Worm (Caenorhabditis elegans) whole organism, young adult: ENCODE measurements around the gene nlp-6.

Experiments
- B0019.2 ChIP-seq: fragments of 200-800 bp; sonication (Bioruptor generic); conservative IDR thresholded peaks from 2 replicates; pipeline ENCODE4 v1.3.6; 2022; ENCODE audit warnings: missing genetic modification reagents, missing genetic modification characterization, missing compliant biosample characterization
- B0336.3 ChIP-seq: fragments of 200-800 bp; sonication (Bioruptor generic); IDR thresholded peaks from 2 replicates; pipeline ENCODE4 v1.3.6; 2022; ENCODE audit warnings: missing genetic modification characterization, missing compliant biosample characterization
- C06A6.2 ChIP-seq: fragments of 200-800 bp; sonication (Bioruptor generic); conservative IDR thresholded peaks from 2 replicates; pipeline ENCODE4 v1.3.6; 2022; ENCODE audit warnings: missing genetic modification characterization, missing compliant biosample characterization
- C17E4.6 ChIP-seq: fragments of 200-800 bp; sonication (Bioruptor generic); IDR thresholded peaks from 2 replicates; pipeline ENCODE4 v1.3.6; 2022; ENCODE audit warnings: missing genetic modification reagents, missing genetic modification characterization, missing compliant biosample characterization
- F22D6.2 ChIP-seq: sonication (generic microtip); optimal IDR thresholded peaks from 2 replicates; lab custom pipeline; 2016; ENCODE audit warnings: mild to moderate bottlenecking, missing genetic modification characterization, missing compliant biosample characterization
- F49E8.2 ChIP-seq: sonication (generic microtip); optimal IDR thresholded peaks from 3 replicates; lab custom pipeline; 2017; ENCODE audit warnings: missing genetic modification characterization, mild to moderate bottlenecking, missing compliant biosample characterization, antibody characterized with exemption, moderate library complexity; ENCODE audit not compliant: insufficient read depth
- F55B11.4 ChIP-seq: sonication (generic microtip); optimal IDR thresholded peaks from 2 replicates; lab custom pipeline; 2016; ENCODE audit warnings: missing compliant biosample characterization, missing genetic modification characterization, borderline replicate concordance; ENCODE audit not compliant: insufficient read depth
- Y79H2A.3 ChIP-seq: fragments of 200-800 bp; sonication (Bioruptor generic); conservative IDR thresholded peaks from 2 replicates; pipeline ENCODE4 v1.3.6; 2022; ENCODE audit warnings: missing genetic modification reagents, missing genetic modification characterization, missing compliant biosample characterization
- ZK185.1 ChIP-seq: sonication (generic microtip); optimal IDR thresholded peaks from 2 replicates; lab custom pipeline; 2016; ENCODE audit warnings: mild to moderate bottlenecking, missing genetic modification characterization, missing compliant biosample characterization; ENCODE audit not compliant: poor library complexity, severe bottlenecking
- aptf-2 ChIP-seq: fragments of 200-800 bp; sonication (Bioruptor generic); conservative IDR thresholded peaks from 2 replicates; pipeline ENCODE4 v1.3.6; 2022; ENCODE audit warnings: missing genetic modification reagents, missing genetic modification characterization, missing compliant biosample characterization
- atf-7 ChIP-seq: sonication (generic microtip); optimal IDR thresholded peaks from 2 replicates; lab custom pipeline; 2017; ENCODE audit warnings: mild to moderate bottlenecking, missing genetic modification characterization, missing compliant biosample characterization
- attf-5 ChIP-seq: fragments of 200-800 bp; sonication (Bioruptor generic); optimal IDR thresholded peaks from 2 replicates; lab custom pipeline; 2018; ENCODE audit warnings: mild to moderate bottlenecking, missing genetic modification characterization, missing compliant biosample characterization
- ccch-3 ChIP-seq: fragments of 200-800 bp; sonication (Bioruptor generic); optimal IDR thresholded peaks from 2 replicates; lab custom pipeline; 2018; ENCODE audit warnings: mild to moderate bottlenecking, missing genetic modification characterization, missing compliant biosample characterization
- ceh-79 ChIP-seq: sonication (generic microtip); optimal IDR thresholded peaks from 2 replicates; lab custom pipeline; 2017; ENCODE audit warnings: mild to moderate bottlenecking, missing genetic modification characterization, missing compliant biosample characterization
- ceh-91 ChIP-seq: fragments of 200-800 bp; sonication (Bioruptor generic); IDR thresholded peaks from 2 replicates; pipeline ENCODE4 v1.3.6; 2022; ENCODE audit warnings: missing genetic modification reagents, missing genetic modification characterization, missing compliant biosample characterization
- chd-7 ChIP-seq: sonication (generic microtip); optimal IDR thresholded peaks from 2 replicates; lab custom pipeline; 2016; ENCODE audit warnings: mild to moderate bottlenecking, missing genetic modification characterization, moderate library complexity, missing compliant biosample characterization
- die-1 ChIP-seq: sonication (generic microtip); optimal IDR thresholded peaks from 2 replicates; lab custom pipeline; 2016; ENCODE audit warnings: missing genotype, mild to moderate bottlenecking, missing genetic modification characterization, missing compliant biosample characterization
- dpff-1 ChIP-seq: sonication (generic microtip); optimal IDR thresholded peaks from 2 replicates; lab custom pipeline; 2017; ENCODE audit warnings: mild to moderate bottlenecking, missing genetic modification characterization, missing compliant biosample characterization
- egl-18 ChIP-seq: fragments of 200-800 bp; sonication (Bioruptor generic); IDR thresholded peaks from 2 replicates; pipeline ENCODE4 v1.3.6; 2022; ENCODE audit warnings: missing genetic modification reagents, missing genetic modification characterization, missing compliant biosample characterization
- egrh-3 ChIP-seq: fragments of 200-800 bp; sonication (Bioruptor generic); IDR thresholded peaks from 2 replicates; pipeline ENCODE4 v1.3.6; 2022; ENCODE audit warnings: missing genetic modification reagents, missing genetic modification characterization, missing compliant biosample characterization
- hlh-26 ChIP-seq: fragments of 200-800 bp; sonication (Bioruptor generic); conservative IDR thresholded peaks from 2 replicates; pipeline ENCODE4 v1.3.6; 2022; ENCODE audit warnings: missing genetic modification reagents, missing genetic modification characterization, missing compliant biosample characterization
- hmg-1.2 ChIP-seq: fragments of 200-800 bp; sonication (Bioruptor generic); IDR thresholded peaks from 2 replicates; pipeline ENCODE4 v1.3.6; 2022; ENCODE audit warnings: missing genetic modification reagents, missing genetic modification characterization, missing compliant biosample characterization
- lin-26 ChIP-seq: fragments of 200-800 bp; sonication (Bioruptor generic); IDR thresholded peaks from 2 replicates; pipeline ENCODE4 v1.3.6; 2022; ENCODE audit warnings: missing genetic modification reagents, missing genetic modification characterization, missing compliant biosample characterization
- lir-1 ChIP-seq: fragments of 200-800 bp; sonication (Bioruptor generic); conservative IDR thresholded peaks from 2 replicates; pipeline ENCODE4 v1.3.6; 2022; ENCODE audit warnings: missing genetic modification reagents, missing genetic modification characterization, missing compliant biosample characterization
- lsl-1 ChIP-seq: fragments of 200-800 bp; sonication (Bioruptor generic); optimal IDR thresholded peaks from 2 replicates; lab custom pipeline; 2018; ENCODE audit warnings: mild to moderate bottlenecking, missing genetic modification characterization, moderate library complexity, missing compliant biosample characterization
- lsy-27 ChIP-seq: sonication (generic microtip); optimal IDR thresholded peaks from 2 replicates; lab custom pipeline; 2017; ENCODE audit warnings: missing genetic modification characterization, mild to moderate bottlenecking, missing compliant biosample characterization, antibody characterized with exemption, missing genotype, borderline replicate concordance; ENCODE audit not compliant: insufficient read depth
- madf-6 ChIP-seq: fragments of 200-800 bp; sonication (Bioruptor generic); IDR thresholded peaks from 2 replicates; pipeline ENCODE4 v1.3.6; 2022; ENCODE audit warnings: missing genetic modification reagents, missing genetic modification characterization, missing compliant biosample characterization
- nfya-2 ChIP-seq: fragments of 200-800 bp; sonication (Bioruptor generic); IDR thresholded peaks from 2 replicates; pipeline ENCODE4 v1.3.6; 2022; ENCODE audit warnings: missing genetic modification reagents, missing genetic modification characterization, missing compliant biosample characterization
- nhr-80 ChIP-seq: sonication (generic microtip); optimal IDR thresholded peaks from 2 replicates; lab custom pipeline; 2016; ENCODE audit warnings: missing genetic modification characterization, missing compliant biosample characterization
- sdz-38 ChIP-seq: sonication (generic microtip); optimal IDR thresholded peaks from 2 replicates; lab custom pipeline; 2016; ENCODE audit warnings: missing genotype, missing genetic modification characterization, missing compliant biosample characterization
- sea-2 ChIP-seq: fragments of 200-800 bp; sonication (Bioruptor generic); IDR thresholded peaks from 2 replicates; pipeline ENCODE4 v1.3.6; 2022; ENCODE audit warnings: missing genetic modification characterization, missing compliant biosample characterization
- somi-1 ChIP-seq: fragments of 200-800 bp; sonication (Bioruptor generic); optimal IDR thresholded peaks from 2 replicates; lab custom pipeline; 2018; ENCODE audit warnings: mild to moderate bottlenecking, missing genetic modification characterization, missing compliant biosample characterization
- zfh-2 ChIP-seq: fragments of 200-800 bp; sonication (Bioruptor generic); conservative IDR thresholded peaks from 2 replicates; pipeline ENCODE4 v1.3.6; 2022; ENCODE audit warnings: missing genetic modification reagents, missing genetic modification characterization, missing compliant biosample characterization
- zim-3 ChIP-seq: sonication (generic microtip); optimal IDR thresholded peaks from 2 replicates; lab custom pipeline; 2017; ENCODE audit warnings: mild to moderate bottlenecking, missing genetic modification characterization, moderate library complexity, missing compliant biosample characterization
- ztf-25 ChIP-seq: fragments of 200-800 bp; sonication (Bioruptor generic); IDR thresholded peaks from 2 replicates; pipeline ENCODE4 v1.3.6; 2022; ENCODE audit warnings: missing genetic modification reagents, missing genetic modification characterization, missing compliant biosample characterization

nlp-6 gene

DNA sequence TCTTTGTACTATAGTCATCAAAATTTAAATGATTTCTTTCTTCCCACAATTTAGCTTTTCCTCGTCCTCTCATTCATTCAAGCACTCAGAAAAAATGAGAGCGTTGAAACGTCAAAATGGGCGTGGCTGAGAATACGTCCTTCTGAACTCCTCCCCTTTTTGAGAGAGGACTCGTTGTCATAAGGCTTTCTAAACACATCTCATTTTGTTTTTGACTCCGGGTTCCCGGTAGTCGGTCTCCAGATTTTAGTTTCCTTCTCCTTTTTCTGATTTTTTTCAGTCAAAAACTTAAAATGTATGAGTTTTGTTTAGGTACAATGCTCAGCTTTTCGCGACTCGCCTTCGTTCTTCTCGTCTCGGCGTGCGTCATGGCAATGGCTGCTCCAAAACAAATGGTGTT is at the start of gene nlp-6:
nlp-6 (plus strand) TSS at position 301 of the 400 bp plus-strand sequence.
- TF ChIP-seq C17E4.6 (GFP tag; lab: Robert Waterston, UW), result no peak
- TF ChIP-seq madf-6 (GFP tag; lab: Robert Waterston, UW), result no peak
- TF ChIP-seq ceh-79 (tag; lab: Kevin White, UChicago), result no peak
- no peak for TF ChIP-seq ccch-3
- TF ChIP-seq B0019.2, result no peak
- no peak for TF ChIP-seq nfya-2 (GFP tag; lab: Robert Waterston, UW)
- no peak for TF ChIP-seq lir-1 (GFP tag; lab: Robert Waterston, UW)
- TF ChIP-seq sdz-38 (tag; lab: Kevin White, UChicago), result no peak
- no peak for TF ChIP-seq chd-7 (tag; lab: Kevin White, UChicago)
- no peak for TF ChIP-seq F22D6.2 (tag; lab: Kevin White, UChicago)
- TF ChIP-seq lsl-1 (GFP tag; lab: Kevin White, UChicago), result no peak
- no peak for TF ChIP-seq ceh-91

DNA sequence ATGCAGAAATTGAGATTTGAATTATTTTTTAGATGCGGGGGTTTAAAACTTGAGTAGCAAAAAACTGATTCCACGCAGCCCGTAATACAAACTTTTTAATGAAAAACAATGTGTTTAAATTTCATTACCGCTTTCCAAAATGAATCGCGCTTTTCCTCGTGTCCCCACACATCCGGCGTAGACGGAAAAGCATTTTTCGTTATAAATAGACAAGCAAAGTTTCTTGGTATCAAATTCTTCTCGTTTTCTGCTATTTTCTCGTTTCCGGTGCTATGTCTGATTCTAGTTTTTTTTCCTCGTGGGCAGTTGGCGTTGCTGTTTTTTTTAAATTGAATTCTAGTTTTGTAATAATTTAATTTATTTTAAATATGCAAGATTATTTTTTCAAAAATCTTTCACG is 49.2 kb upstream of the nlp-6 start:
- TF ChIP-seq sea-2 (GFP tag; lab: Robert Waterston, UW), result no peak
- no peak for TF ChIP-seq atf-7 (tag; lab: Kevin White, UChicago)

DNA sequence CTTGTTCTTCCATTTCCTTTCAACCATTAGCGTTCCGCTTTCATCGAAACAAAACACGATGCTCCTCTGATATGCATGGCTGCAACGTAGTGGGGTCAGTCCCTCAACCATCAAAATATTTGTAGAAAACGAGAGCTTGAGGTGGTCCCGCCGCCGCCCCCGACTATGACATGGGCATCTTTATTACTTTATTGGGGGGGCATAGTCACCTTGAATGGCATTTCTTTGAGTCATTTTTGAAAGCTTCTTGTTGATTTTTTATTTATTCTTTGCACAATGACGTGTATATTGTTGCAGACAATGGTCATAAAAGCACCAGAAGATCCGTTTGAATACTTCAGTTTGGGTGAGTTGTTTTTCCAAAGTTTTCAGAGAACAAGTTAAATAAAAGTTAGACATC is 48.0 kb upstream of the nlp-6 start, which contains the start of gene ncs-7:
ncs-7 (plus strand) TSS at position 301 of the 400 bp plus-strand sequence.
- TF ChIP-seq egrh-3, result no peak
- no peak for TF ChIP-seq die-1
- TF ChIP-seq C06A6.2, result no peak
- no peak for TF ChIP-seq Y79H2A.3
- no peak for TF ChIP-seq F49E8.2 (tag; lab: Kevin White, UChicago)
- TF ChIP-seq lsy-27 (tag; lab: Kevin White, UChicago), result no peak
- no peak for TF ChIP-seq attf-5 (GFP tag; lab: Kevin White, UChicago)
- no peak for TF ChIP-seq F55B11.4
- no peak for TF ChIP-seq hmg-1.2
- TF ChIP-seq egl-18 (GFP tag; lab: Robert Waterston, UW), result no peak
- no peak for TF ChIP-seq aptf-2
- TF ChIP-seq ztf-25 (GFP tag; lab: Robert Waterston, UW), result no peak
- TF ChIP-seq ZK185.1 (tag; lab: Kevin White, UChicago), result no peak
- TF ChIP-seq somi-1 (GFP tag; lab: Kevin White, UChicago), result no peak

DNA sequence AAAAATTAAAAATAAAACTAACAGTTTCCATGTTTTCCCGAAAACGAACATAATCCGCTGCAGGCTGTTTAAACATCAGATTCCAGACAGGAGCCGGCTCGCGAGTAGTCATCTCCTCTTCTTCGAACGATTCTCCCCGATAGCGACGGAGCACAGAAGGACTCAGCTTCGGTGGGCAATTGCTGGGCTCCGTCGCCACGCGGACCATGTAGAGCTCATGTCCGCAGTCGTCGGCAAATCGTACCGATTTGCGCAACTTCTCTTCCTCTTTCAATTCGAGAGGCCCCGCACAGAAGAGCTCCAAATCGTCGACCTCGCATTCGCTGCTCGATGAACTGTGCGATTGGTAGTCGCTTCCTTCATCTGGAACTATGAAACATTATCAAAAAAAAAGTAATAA is 37.0 kb upstream of the nlp-6 start:
- TF ChIP-seq nhr-80 (tag; lab: Kevin White, UChicago), result no peak
- no peak for TF ChIP-seq zim-3
- peak; percentile 45; the same call in 1 of the 2 replicates for TF ChIP-seq egrh-3
- no peak for TF ChIP-seq hlh-26 (GFP tag; lab: Robert Waterston, UW)
- peak; percentile 14; the same call in 1 of the 2 replicates for TF ChIP-seq B0336.3
- TF ChIP-seq zfh-2, result peak; percentile 72
- TF ChIP-seq aptf-2, result no peak
- no peak for TF ChIP-seq dpff-1 (tag; lab: Kevin White, UChicago)
- TF ChIP-seq, all 124 proteins: peak for 3

DNA sequence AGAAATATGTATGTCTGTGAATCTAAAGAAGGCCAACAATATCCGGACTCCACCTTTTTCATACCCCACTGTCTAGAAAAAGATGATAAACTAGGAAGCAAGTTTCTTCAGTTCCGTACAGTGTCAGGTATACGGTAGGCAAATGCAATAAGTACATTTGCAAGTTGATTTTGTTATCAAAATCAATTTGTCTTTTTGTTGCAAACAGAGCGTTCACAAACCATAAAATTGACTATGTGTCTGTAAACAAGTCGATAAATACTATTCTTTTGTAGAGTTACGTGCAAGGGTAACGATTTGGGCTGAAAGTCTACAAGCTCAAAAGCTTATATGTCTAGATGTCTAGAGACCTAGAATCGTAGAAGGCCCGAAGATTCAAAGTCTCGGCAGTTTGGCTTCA is 36.5 kb upstream of the nlp-6 start:
- no peak for TF ChIP-seq lin-26 (GFP tag; lab: Robert Waterston, UW)
